Fruit fly (Drosophila melanogaster): Measurements from ENCODE around the gene CG14414.

- TF ChIP-seq ro (GFP tag; IDR thresholded peaks at IDR 0.05) (no peak), dimm (GFP tag; IDR thresholded peaks at IDR 0.05) (no peak), CG7556 (GFP tag; optimal IDR thresholded peaks at IDR 0.05) (peak; percentile 40), jumu (GFP tag; optimal IDR thresholded peaks at IDR 0.05) (no peak), Six4 (GFP tag; optimal IDR thresholded peaks at IDR 0.05) (no peak), CkIIα-i1 (GFP tag; IDR thresholded peaks at IDR 0.05) (no peak), chn (GFP tag; optimal IDR thresholded peaks at IDR 0.05) (no peak), CG10462 (GFP tag; optimal IDR thresholded peaks at IDR 0.05) (no peak), Hey (tag; optimal IDR thresholded peaks at IDR 0.05) (no peak), ab (GFP tag; optimal IDR thresholded peaks at IDR 0.05) (no peak), Dfd (GFP tag; optimal IDR thresholded peaks at IDR 0.05) (no peak), CG17612 (GFP tag; IDR thresholded peaks at IDR 0.05) (no peak)
Observed at dm6 chrX:14593091-14593490, 12.7 kb downstream of the CG14414 start.

Data from whole organism, embryonic.